Worm (Caenorhabditis elegans) whole organism, L1 larva: ENCODE data around the gene cutl-21.

Experiments
- C34B4.2 ChIP-seq: sonication (generic microtip); optimal IDR thresholded peaks from 2 replicates; lab custom pipeline; 2017; ENCODE audit warnings: mild to moderate bottlenecking, missing genetic modification characterization, missing compliant biosample characterization
- F16B12.6 ChIP-seq: fragments of 150-350 bp; optimal IDR thresholded peaks from 2 replicates; lab custom pipeline; 2014; ENCODE audit warnings: missing biosample characterization, missing genetic modification characterization
- aha-1 ChIP-seq: fragments of 150-350 bp; optimal IDR thresholded peaks from 2 replicates; lab custom pipeline; 2014; ENCODE audit warnings: missing biosample characterization, missing genetic modification characterization
- aly-2 ChIP-seq: fragments of 150-350 bp; optimal IDR thresholded peaks from 2 replicates; lab custom pipeline; 2014; ENCODE audit warnings: missing biosample characterization, missing genetic modification characterization
- ama-1 ChIP-seq: fragments of 150-350 bp; optimal IDR thresholded peaks from 2 replicates; lab custom pipeline; 2014
- ceh-63 ChIP-seq: fragments of 200-800 bp; sonication (Bioruptor generic); optimal IDR thresholded peaks from 2 replicates; lab custom pipeline; 2018; ENCODE audit warnings: mild to moderate bottlenecking, missing genetic modification characterization, missing compliant biosample characterization
- ceh-8 ChIP-seq: fragments of 200-800 bp; sonication (Bioruptor generic); optimal IDR thresholded peaks from 2 replicates; lab custom pipeline; 2018; ENCODE audit warnings: mild to moderate bottlenecking, missing genetic modification characterization, moderate library complexity, missing compliant biosample characterization
- ces-1 ChIP-seq: fragments of 150-350 bp; optimal IDR thresholded peaks from 2 replicates; lab custom pipeline; 2014; ENCODE audit warnings: missing biosample characterization, missing genetic modification reagents, missing genetic modification characterization
- efl-1 ChIP-seq, 4 experiments: fragments of 150-350 bp; optimal IDR thresholded peaks in 3 of 4; peaks in 1 of 4; 1 replicate in 1 of 4; 2 replicates in 3 of 4; lab custom pipeline; 2014; ENCODE audit warnings: missing biosample characterization in 2 of 4, missing genetic modification characterization in 2 of 4, missing genetic modification reagents in 2 of 4
- elt-2 ChIP-seq: sonication (generic microtip); optimal IDR thresholded peaks from 2 replicates; lab custom pipeline; 2016; ENCODE audit warnings: missing genetic modification characterization, mild to moderate bottlenecking, inconsistent platforms, missing compliant biosample characterization, missing genetic modification reagents
- elt-3 ChIP-seq, 6 experiments: fragments of 150-350 bp in 1 of 6; sonication (generic microtip); optimal IDR thresholded peaks; 2 replicates each; lab custom pipeline; 2017 to 2018; ENCODE audit warnings: missing biosample characterization in 6 of 6, missing genetic modification characterization in 6 of 6, inconsistent platforms in 1 of 6
- fkh-10 ChIP-seq: sonication (generic microtip); optimal IDR thresholded peaks from 2 replicates; lab custom pipeline; 2017; ENCODE audit warnings: missing biosample characterization, missing genetic modification reagents, missing genetic modification characterization
- fkh-4 ChIP-seq: sonication (generic microtip); optimal IDR thresholded peaks from 2 replicates; lab custom pipeline; 2016; ENCODE audit warnings: missing compliant biosample characterization, missing genetic modification characterization, borderline replicate concordance
- hlh-17 ChIP-seq: fragments of 200-800 bp; sonication (Bioruptor generic); optimal IDR thresholded peaks from 2 replicates; lab custom pipeline; 2018; ENCODE audit warnings: missing genetic modification characterization, mild to moderate bottlenecking, missing compliant biosample characterization, moderate library complexity, borderline replicate concordance
- irx-1 ChIP-seq: sonication (generic microtip); optimal IDR thresholded peaks from 2 replicates; lab custom pipeline; 2016; ENCODE audit warnings: missing genetic modification characterization, missing compliant biosample characterization
- jun-1 ChIP-seq: fragments of 150-350 bp; optimal IDR thresholded peaks from 2 replicates; lab custom pipeline; 2014; ENCODE audit warnings: missing biosample characterization, missing genetic modification reagents, missing genetic modification characterization
- lin-14 ChIP-seq: fragments of 200-800 bp; sonication (Bioruptor generic); optimal IDR thresholded peaks from 2 replicates; lab custom pipeline; 2018; ENCODE audit warnings: mild to moderate bottlenecking, missing genetic modification characterization, moderate library complexity, missing compliant biosample characterization
- lin-35 ChIP-seq, 2 experiments: fragments of 150-350 bp; optimal IDR thresholded peaks; 2 replicates each; lab custom pipeline; 2014; ENCODE audit warnings: missing biosample characterization in 2 of 2, missing genetic modification characterization in 2 of 2, missing genetic modification reagents in 2 of 2
- lin-39 ChIP-seq: fragments of 150-350 bp; optimal IDR thresholded peaks from 2 replicates; lab custom pipeline; 2014; ENCODE audit warnings: missing biosample characterization, missing genetic modification reagents, missing genetic modification characterization
- lir-3 ChIP-seq: sonication (generic microtip); optimal IDR thresholded peaks from 2 replicates; lab custom pipeline; 2016; ENCODE audit warnings: mild to moderate bottlenecking, missing genetic modification characterization, moderate library complexity, missing compliant biosample characterization; ENCODE audit not compliant: poor library complexity
- mdl-1 ChIP-seq, 2 experiments: fragments of 150-350 bp; optimal IDR thresholded peaks; 2 replicates each; lab custom pipeline; 2014 to 2017; ENCODE audit warnings: missing biosample characterization in 2 of 2, missing genetic modification characterization in 2 of 2, inconsistent platforms in 1 of 2
- mef-2 ChIP-seq: fragments of 150-350 bp; optimal IDR thresholded peaks from 2 replicates; lab custom pipeline; 2014; ENCODE audit warnings: missing biosample characterization, missing genetic modification characterization
- nhr-20 ChIP-seq: sonication (generic microtip); optimal IDR thresholded peaks from 2 replicates; lab custom pipeline; 2016; ENCODE audit warnings: mild to moderate bottlenecking, missing genetic modification characterization, missing compliant biosample characterization
- nhr-28 ChIP-seq: fragments of 150-350 bp; optimal IDR thresholded peaks from 2 replicates; lab custom pipeline; 2014; ENCODE audit warnings: missing biosample characterization, missing genetic modification characterization
- nhr-71 ChIP-seq: sonication (generic microtip); optimal IDR thresholded peaks from 2 replicates; lab custom pipeline; 2016; ENCODE audit warnings: mild to moderate bottlenecking, missing genetic modification characterization, moderate library complexity, missing compliant biosample characterization
- nhr-76 ChIP-seq: sonication (generic microtip); optimal IDR thresholded peaks from 2 replicates; lab custom pipeline; 2017; ENCODE audit warnings: missing biosample characterization, missing genetic modification characterization
- nhr-84 ChIP-seq: sonication (generic microtip); optimal IDR thresholded peaks from 2 replicates; lab custom pipeline; 2017; ENCODE audit warnings: missing biosample characterization, missing genetic modification characterization
- nhr-85 ChIP-seq: sonication (generic microtip); peaks from one replicate; lab custom pipeline; 2016; ENCODE audit warnings: missing genetic modification characterization, inconsistent platforms, missing compliant biosample characterization
- pax-3 ChIP-seq: fragments of 200-800 bp; sonication (Bioruptor generic); optimal IDR thresholded peaks from 2 replicates; lab custom pipeline; 2018; ENCODE audit warnings: mild to moderate bottlenecking, missing genetic modification characterization, moderate library complexity, missing compliant biosample characterization
- pqm-1 ChIP-seq: sonication (generic microtip); optimal IDR thresholded peaks from 3 replicates; lab custom pipeline; 2017; ENCODE audit warnings: missing biosample characterization, missing genetic modification characterization
- rnt-1 ChIP-seq: sonication (generic microtip); optimal IDR thresholded peaks from 2 replicates; lab custom pipeline; 2016; ENCODE audit warnings: mild to moderate bottlenecking, missing genetic modification characterization, moderate library complexity, missing compliant biosample characterization
- snu-23 ChIP-seq: sonication (generic microtip); optimal IDR thresholded peaks from 2 replicates; lab custom pipeline; 2016; ENCODE audit warnings: missing genetic modification characterization, missing compliant biosample characterization
- sox-4 ChIP-seq: sonication (generic microtip); optimal IDR thresholded peaks from 2 replicates; lab custom pipeline; 2016; ENCODE audit warnings: missing genetic modification characterization, missing compliant biosample characterization
- tbx-2 ChIP-seq: sonication (generic microtip); optimal IDR thresholded peaks from 2 replicates; lab custom pipeline; 2016; ENCODE audit warnings: missing genetic modification characterization, missing compliant biosample characterization
- tlp-1 ChIP-seq: fragments of 150-350 bp; optimal IDR thresholded peaks from 2 replicates; lab custom pipeline; 2014; ENCODE audit warnings: missing biosample characterization, missing genetic modification characterization
- unc-130 ChIP-seq: fragments of 150-350 bp; optimal IDR thresholded peaks from 2 replicates; lab custom pipeline; 2017; ENCODE audit warnings: missing biosample characterization, missing genetic modification characterization, inconsistent platforms
- unc-30 ChIP-seq: sonication (generic microtip); optimal IDR thresholded peaks from 2 replicates; lab custom pipeline; 2017; ENCODE audit warnings: missing biosample characterization, missing genetic modification characterization
- unc-62 ChIP-seq: fragments of 150-350 bp; optimal IDR thresholded peaks from 2 replicates; lab custom pipeline; 2014; ENCODE audit warnings: missing biosample characterization, missing genetic modification reagents, missing genetic modification characterization
- unc-86 ChIP-seq: sonication (generic microtip); optimal IDR thresholded peaks from 2 replicates; lab custom pipeline; 2016; ENCODE audit warnings: missing genetic modification characterization, missing compliant biosample characterization
- unc-98 ChIP-seq: fragments of 200-800 bp; sonication (Bioruptor generic); IDR thresholded peaks from 2 replicates; pipeline ENCODE4 v1.3.6; 2022; ENCODE audit warnings: missing genetic modification characterization, missing compliant biosample characterization
- xbp-1 ChIP-seq: sonication (generic microtip); optimal IDR thresholded peaks from 2 replicates; lab custom pipeline; 2016; ENCODE audit warnings: missing genetic modification characterization, missing compliant biosample characterization
- zag-1 ChIP-seq: fragments of 150-350 bp; optimal IDR thresholded peaks from 2 replicates; lab custom pipeline; 2014; ENCODE audit warnings: missing biosample characterization, missing genetic modification characterization
- ztf-11 ChIP-seq, 2 experiments: sonication (generic microtip); optimal IDR thresholded peaks; 2 replicates each; lab custom pipeline; 2016 to 2017; ENCODE audit warnings: missing genetic modification characterization in 2 of 2, missing biosample characterization in 1 of 2, missing compliant biosample characterization in 1 of 2
- ztf-4 ChIP-seq: fragments of 150-350 bp; optimal IDR thresholded peaks from 2 replicates; lab custom pipeline; 2014; ENCODE audit warnings: missing biosample characterization, missing genetic modification characterization

Gene cutl-21

DNA sequence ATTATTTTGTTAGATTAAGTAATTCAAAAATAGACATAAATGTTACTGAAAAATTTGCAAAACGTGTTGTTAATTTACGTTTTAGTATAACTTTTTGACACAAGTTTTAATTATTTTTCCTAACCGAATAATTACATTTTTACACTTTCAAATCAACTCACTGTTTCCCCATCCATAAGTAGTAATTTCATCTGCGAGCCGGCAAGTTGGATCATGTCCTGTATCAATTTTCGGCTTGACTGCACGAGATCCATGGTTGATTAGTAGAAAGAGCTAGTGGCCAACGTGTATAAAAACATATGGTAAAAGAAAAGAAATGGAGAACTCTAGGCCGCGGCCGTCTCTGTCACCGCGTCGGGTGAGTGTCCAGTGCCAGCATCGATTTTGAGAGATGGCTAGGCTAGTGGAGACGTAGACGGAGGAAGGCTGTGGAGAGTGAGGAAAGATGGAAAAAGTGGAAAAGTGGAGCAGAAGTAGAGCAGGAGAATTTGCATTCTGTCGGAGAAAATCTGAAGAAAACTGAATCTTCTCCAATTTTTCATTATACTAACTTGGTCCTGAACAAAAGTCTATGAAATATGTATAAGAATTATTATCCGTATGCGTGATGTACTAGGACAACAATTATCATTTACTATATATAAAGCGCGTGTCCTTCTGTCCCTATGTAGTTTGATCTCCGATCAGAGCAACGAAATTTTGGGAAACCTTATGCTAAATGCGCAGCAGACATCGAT lies 29.5 kb upstream of the cutl-21 start, which contains the start of gene vps-45 (continued):
- TF ChIP-seq lin-14 (GFP tag; lab: Kevin White, UChicago) (peak; percentile 70), xbp-1 (tag; lab: Kevin White, UChicago) (peak; percentile 29), nhr-84 (tag; lab: Kevin White, UChicago) (no peak), fkh-4 (tag; lab: Kevin White, UChicago) (no peak), lin-39 (no peak), snu-23 (peak; percentile 65), ztf-4 (tag; lab: Kevin White, UChicago) (no peak), pqm-1 (no peak), unc-86 (tag; lab: Kevin White, UChicago) (peak; percentile 14), aha-1 (no peak), C34B4.2 (no peak), pax-3 (tag; lab: Kevin White, UChicago) (no peak), tlp-1 (no peak), ztf-11 (tag; optimal IDR thresholded peaks at IDR 0.05; lab: Kevin White, UChicago) (no peak), nhr-76 (no peak), unc-130 (tag; lab: Kevin White, UChicago) (no peak), elt-3 (tag; optimal IDR thresholded peaks at IDR 0.05; lab: Kevin White, UChicago) (no peak), ceh-63 (GFP tag; lab: Kevin White, UChicago) (no peak), efl-1 (optimal IDR thresholded peaks at IDR 0.05; lab: Kevin White, UChicago) (peak; percentile 3 to 6), efl-1 (GFP tag; optimal IDR thresholded peaks at IDR 0.05 in 1 of 2; lab: Kevin White, UChicago) (no peak), ama-1 (no peak), fkh-10 (GFP tag; lab: Kevin White, UChicago) (no peak), mef-2 (no peak), unc-30 (tag; lab: Kevin White, UChicago) (no peak), unc-62 (GFP tag; lab: Kevin White, UChicago) (no peak), lir-3 (tag; lab: Kevin White, UChicago) (no peak), nhr-28 (tag; lab: Kevin White, UChicago) (no peak), ces-1 (no peak), irx-1 (no peak), nhr-71 (tag; lab: Kevin White, UChicago) (peak; percentile 42), tbx-2 (tag; lab: Kevin White, UChicago) (peak; percentile 43), nhr-20 (tag; lab: Kevin White, UChicago) (peak; percentile 14), F16B12.6 (tag; lab: Kevin White, UChicago) (no peak), unc-98 (GFP tag; lab: Robert Waterston, UW) (no peak)

- no peak for TF ChIP-seq ztf-11 (tag; optimal IDR thresholded peaks at IDR 0.05; lab: Kevin White, UChicago)
- TF ChIP-seq aly-2 = no peak
- TF ChIP-seq irx-1 = no peak
- TF ChIP-seq lin-35 (GFP tag; optimal IDR thresholded peaks at IDR 0.05; lab: Kevin White, UChicago) = no peak
- no peak for TF ChIP-seq unc-130 (tag; lab: Kevin White, UChicago)
- no peak for TF ChIP-seq ztf-4 (tag; lab: Kevin White, UChicago)
- no peak for TF ChIP-seq nhr-85 (tag; lab: Kevin White, UChicago)
- no peak for TF ChIP-seq sox-4 (tag; lab: Kevin White, UChicago)
- no peak for TF ChIP-seq lin-39
- no peak for TF ChIP-seq hlh-17 (GFP tag; lab: Kevin White, UChicago)
- TF ChIP-seq elt-2 (tag; lab: Kevin White, UChicago) = no peak
- TF ChIP-seq ceh-8 = no peak
- no peak for TF ChIP-seq nhr-28 (tag; lab: Kevin White, UChicago)
- no peak for TF ChIP-seq pqm-1
- no peak for TF ChIP-seq mdl-1 (tag; optimal IDR thresholded peaks at IDR 0.05; lab: Kevin White, UChicago)
- no peak for TF ChIP-seq unc-30 (tag; lab: Kevin White, UChicago)
- no peak for TF ChIP-seq jun-1
- TF ChIP-seq zag-1 = no peak
- no peak for TF ChIP-seq snu-23
- TF ChIP-seq rnt-1 (tag; lab: Kevin White, UChicago) = no peak
Measured at ce11 chrX:975236-975535, 29.0 kb upstream of the cutl-21 start.
